Fruit fly (Drosophila melanogaster) whole organism, wandering third instar larva: Measurements from ENCODE around the gene CG14624.
A peak's percentile ranks its signal among the peaks of the same experiment; 100 is the strongest.

Source experiments
- Abd-B ChIP-seq: fragments of >200 bp; optimal IDR thresholded peaks from 2 replicates; lab custom pipeline; 2017; ENCODE audit warnings: missing biosample characterization, missing genetic modification characterization
- CG32264 ChIP-seq: fragments of 200-800 bp; sonication (Bioruptor generic); optimal IDR thresholded peaks from 2 replicates; lab custom pipeline; 2016; ENCODE audit warnings: missing biosample characterization, missing genetic modification characterization
- CG9705 ChIP-seq: fragments of 200-800 bp; sonication (Bioruptor generic); optimal IDR thresholded peaks from 2 replicates; lab custom pipeline; 2018; ENCODE audit warnings: missing biosample characterization, mild to moderate bottlenecking, missing genetic modification characterization
- CrebA ChIP-seq: fragments of 200-800 bp; sonication (Bioruptor generic); optimal IDR thresholded peaks from 2 replicates; lab custom pipeline; 2016; ENCODE audit warnings: missing biosample characterization, mild to moderate bottlenecking, missing genetic modification characterization, borderline replicate concordance
- Dfd ChIP-seq: fragments of >200 bp; optimal IDR thresholded peaks from 2 replicates; lab custom pipeline; 2017; ENCODE audit warnings: missing biosample characterization, missing genetic modification characterization
- Dif ChIP-seq: fragments of 200-275, 200-300 bp; sonication (Bioruptor generic); optimal IDR thresholded peaks from 2 replicates; lab custom pipeline; 2018; ENCODE audit warnings: missing biosample characterization, missing genetic modification characterization; ENCODE audit not compliant: partially characterized antibody
- GATAd ChIP-seq: sonication (Bioruptor generic); optimal IDR thresholded peaks from 2 replicates; lab custom pipeline; 2016; ENCODE audit warnings: missing biosample characterization, missing genetic modification characterization
- HLH106 ChIP-seq: fragments of 200-800 bp; optimal IDR thresholded peaks from 3 replicates; lab custom pipeline; 2019; ENCODE audit warnings: missing biosample characterization, mild to moderate bottlenecking, missing genetic modification characterization, moderate library complexity
- Hnf4 ChIP-seq: fragments of 200-800 bp; sonication (Bioruptor generic); optimal IDR thresholded peaks from 2 replicates; lab custom pipeline; 2016; ENCODE audit warnings: missing biosample characterization, mild to moderate bottlenecking, missing genetic modification characterization
- Hr78 ChIP-seq: fragments of >200 bp; optimal IDR thresholded peaks from 2 replicates; lab custom pipeline; 2017; ENCODE audit warnings: missing biosample characterization, missing genetic modification characterization
- Hr83 ChIP-seq: fragments of 200-300 bp; sonication (Bioruptor generic); optimal IDR thresholded peaks from 2 replicates; lab custom pipeline; 2016; ENCODE audit warnings: missing biosample characterization, mild to moderate bottlenecking, missing genetic modification characterization, moderate library complexity; ENCODE audit not compliant: poor library complexity, severe bottlenecking
- Jra ChIP-seq: sonication (Bioruptor generic); optimal IDR thresholded peaks from 2 replicates; lab custom pipeline; 2016; ENCODE audit warnings: missing biosample characterization, missing genetic modification characterization
- Mio ChIP-seq: sonication (Bioruptor generic); optimal IDR thresholded peaks from 2 replicates; lab custom pipeline; 2016; ENCODE audit warnings: missing biosample characterization, missing genetic modification characterization
- Myc ChIP-seq: fragments of >200 bp; optimal IDR thresholded peaks from 2 replicates; lab custom pipeline; 2017
- N ChIP-seq: fragments of >200 bp; optimal IDR thresholded peaks from 2 replicates; lab custom pipeline; 2018; ENCODE audit warnings: missing biosample characterization, missing external identifiers, missing genetic modification characterization
- Rel ChIP-seq, 2 experiments: fragments of 200-800 bp; sonication (Bioruptor generic) in 1 of 2; optimal IDR thresholded peaks; 2 replicates in 1 of 2; 3 replicates in 1 of 2; lab custom pipeline; 2016 to 2019; ENCODE audit warnings: mild to moderate bottlenecking in 2 of 2, missing biosample characterization in 2 of 2, missing genetic modification characterization in 2 of 2, moderate library complexity in 1 of 2
- Sp1 ChIP-seq: fragments of 200-800 bp; sonication (Bioruptor generic); optimal IDR thresholded peaks from 3 replicates; lab custom pipeline; 2019; ENCODE audit warnings: missing biosample characterization, mild to moderate bottlenecking, missing genetic modification characterization, moderate library complexity
- Vsx2 ChIP-seq: fragments of 200-300, 225-300 bp; sonication (Bioruptor generic); optimal IDR thresholded peaks from 2 replicates; lab custom pipeline; 2018; ENCODE audit warnings: missing biosample characterization, missing genetic modification characterization; ENCODE audit not compliant: partially characterized antibody
- dl ChIP-seq, 2 experiments: fragments of 175-275, 200-275 bp in 1 of 2; fragments of 200-275 bp in 1 of 2; sonication (Bioruptor generic); optimal IDR thresholded peaks; lab custom pipeline; 2018; ENCODE audit warnings: mild to moderate bottlenecking in 2 of 2, missing biosample characterization in 2 of 2, missing genetic modification characterization in 2 of 2, moderate library complexity in 2 of 2; ENCODE audit not compliant: partially characterized antibody in 2 of 2, insufficient read depth in 1 of 2
- dsf ChIP-seq: sonication (Bioruptor generic); optimal IDR thresholded peaks from 2 replicates; lab custom pipeline; 2016; ENCODE audit warnings: missing biosample characterization, missing genetic modification characterization, borderline replicate concordance
- ey ChIP-seq: fragments of 200-800 bp; sonication (Bioruptor generic); optimal IDR thresholded peaks from 2 replicates; lab custom pipeline; 2016; ENCODE audit warnings: missing biosample characterization, missing genetic modification characterization
- foxo ChIP-seq, 2 experiments: fragments of 200-800 bp; sonication (Bioruptor generic); optimal IDR thresholded peaks; 2 replicates in 1 of 2; 3 replicates in 1 of 2; lab custom pipeline; 2016 to 2017; ENCODE audit warnings: missing biosample characterization in 2 of 2, missing genetic modification characterization in 2 of 2
- fru ChIP-seq: fragments of 200-800 bp; sonication (Bioruptor generic); optimal IDR thresholded peaks from 3 replicates; lab custom pipeline; 2016; ENCODE audit warnings: missing biosample characterization, mild to moderate bottlenecking, missing genetic modification characterization
- h ChIP-seq: fragments of 200-800 bp; sonication (Bioruptor generic); optimal IDR thresholded peaks from 3 replicates; lab custom pipeline; 2016; ENCODE audit warnings: missing biosample characterization, mild to moderate bottlenecking, missing genetic modification characterization
- jim ChIP-seq: fragments of 175-275, 200-325 bp; sonication (Bioruptor generic); optimal IDR thresholded peaks from 2 replicates; lab custom pipeline; 2016; ENCODE audit warnings: missing biosample characterization, mild to moderate bottlenecking, missing genetic modification characterization
- lola ChIP-seq: fragments of >200 bp; optimal IDR thresholded peaks from 2 replicates; lab custom pipeline; 2017; ENCODE audit warnings: missing biosample characterization, missing genetic modification characterization
- pan ChIP-seq: fragments of >200 bp; optimal IDR thresholded peaks from 2 replicates; lab custom pipeline; 2017
- psq ChIP-seq: fragments of 200-800 bp; sonication (Bioruptor generic); optimal IDR thresholded peaks from 3 replicates; lab custom pipeline; 2017; ENCODE audit warnings: missing biosample characterization, mild to moderate bottlenecking, missing genetic modification characterization, moderate library complexity
- sage ChIP-seq: fragments of 200-800 bp; sonication (Bioruptor generic); optimal IDR thresholded peaks from 2 replicates; lab custom pipeline; 2016; ENCODE audit warnings: missing biosample characterization, mild to moderate bottlenecking, missing genetic modification characterization
- sv ChIP-seq: fragments of 200-800 bp; sonication (Bioruptor generic); optimal IDR thresholded peaks from 3 replicates; lab custom pipeline; 2016; ENCODE audit warnings: missing biosample characterization, missing genetic modification characterization
- usp ChIP-seq: fragments of >200 bp; optimal IDR thresholded peaks from 2 replicates; lab custom pipeline; 2017; ENCODE audit warnings: missing biosample characterization, missing genetic modification characterization
- woc ChIP-seq: sonication (Bioruptor generic); optimal IDR thresholded peaks from 2 replicates; lab custom pipeline; 2016; ENCODE audit warnings: missing biosample characterization, mild to moderate bottlenecking, missing genetic modification characterization

The CG14624 gene

dm6 chrX:1173564-1173963 is 33.0 kb upstream of the CG14624 start:
- TF ChIP-seq GATAd (GFP tag; lab: Kevin White, UChicago) (no peak), psq (GFP tag; lab: Kevin White, UChicago) (no peak), Dfd (peak; percentile 54)

- TF ChIP-seq ey (GFP tag; lab: Kevin White, UChicago) (no peak), jim (GFP tag; lab: Kevin White, UChicago) (no peak), Mio (no peak), N (GFP tag; lab: Kevin White, UChicago) (no peak)
Measured at dm6 chrX:1175993-1176392, 30.5 kb upstream of the CG14624 start, which contains the start of gene CG11384. TSS of gene CG11384 (minus strand) at chrX:1176035.

- TF ChIP-seq CG32264 (GFP tag; lab: Kevin White, UChicago) (no peak), dsf (GFP tag; lab: Kevin White, UChicago) (no peak), HLH106 (no peak)
Measured at dm6 chrX:1179865-1180264, 26.7 kb upstream of the CG14624 start, which contains the start of gene CG11379. TSS of gene CG11379 (plus strand) at chrX:1180165.

- TF ChIP-seq Dif (no peak), foxo (GFP tag; optimal IDR thresholded peaks at IDR 0.05; lab: Kevin White, UChicago) (no peak), pan (lab: Kevin White, UChicago) (no peak), Abd-B (GFP tag; lab: Kevin White, UChicago) (no peak), Hr78 (no peak), Sp1 (GFP tag; lab: Kevin White, UChicago) (no peak), sage (no peak), CrebA (GFP tag; lab: Kevin White, UChicago) (no peak), Rel (GFP tag; optimal IDR thresholded peaks at IDR 0.05; lab: Kevin White, UChicago) (no peak), Rel (tag; optimal IDR thresholded peaks at IDR 0.05; lab: Kevin White, UChicago) (no peak)
Measured at dm6 chrX:1180865-1181264, 25.7 kb upstream of the CG14624 start.

- no peak for TF ChIP-seq woc (GFP tag; lab: Kevin White, UChicago)
- TF ChIP-seq HLH106: no peak
- no peak for TF ChIP-seq Dfd
- no peak for TF ChIP-seq CG32264 (GFP tag; lab: Kevin White, UChicago)
- TF ChIP-seq Hr83 (GFP tag; lab: Kevin White, UChicago): no peak
- TF ChIP-seq ey (GFP tag; lab: Kevin White, UChicago): no peak
- TF ChIP-seq sv (GFP tag; lab: Kevin White, UChicago): no peak
- TF ChIP-seq CG9705 (GFP tag; lab: Kevin White, UChicago): no peak
Measured at dm6 chrX:1181320-1181719, 25.2 kb upstream of the CG14624 start, which contains the start of gene CG14627. TSS of gene CG14627 (plus strand) at chrX:1181620.

- TF ChIP-seq CG32264 (GFP tag; lab: Kevin White, UChicago) (no peak), fru (no peak), Hnf4 (GFP tag; lab: Kevin White, UChicago) (no peak), Hr83 (GFP tag; lab: Kevin White, UChicago) (no peak), usp (GFP tag; lab: Kevin White, UChicago) (no peak), psq (GFP tag; lab: Kevin White, UChicago) (no peak), Dfd (no peak), Jra (GFP tag; lab: Kevin White, UChicago) (no peak)
Measured at dm6 chrX:1183742-1184141, 22.8 kb upstream of the CG14624 start.

dm6 chrX:1184478-1184877 is 22.1 kb upstream of the CG14624 start, which contains the start of gene CG14626:
TSS of gene CG14626 (plus strand) at chrX:1184778.
- TF ChIP-seq Jra (GFP tag; lab: Kevin White, UChicago) (no peak), CG9705 (GFP tag; lab: Kevin White, UChicago) (no peak), h (GFP tag; lab: Kevin White, UChicago) (no peak), dl (GFP tag; optimal IDR thresholded peaks at IDR 0.05; lab: Kevin White, UChicago; ENCODE audit: insufficient read depth in 1 of 2, partially characterized antibody in 2 of 2) (no peak), Myc (lab: Kevin White, UChicago) (no peak), lola (GFP tag; lab: Kevin White, UChicago) (no peak), CrebA (GFP tag; lab: Kevin White, UChicago) (no peak), Vsx2 (GFP tag; lab: Kevin White, UChicago) (no peak), Dfd (no peak)
